Fruit fly (Drosophila melanogaster): ENCODE measurements around the gene CG46468.

- TF ChIP-seq pan (optimal IDR thresholded peaks at IDR 0.05), result no peak
- TF ChIP-seq psq (optimal IDR thresholded peaks at IDR 0.05), result no peak
- TF ChIP-seq CG8478 (optimal IDR thresholded peaks at IDR 0.05), result no peak
- TF ChIP-seq EcR (GFP tag; optimal IDR thresholded peaks at IDR 0.05), result no peak
- no peak for TF ChIP-seq Dll (optimal IDR thresholded peaks at IDR 0.05)
- TF ChIP-seq usp (GFP tag; optimal IDR thresholded peaks at IDR 0.05), result no peak
These were observed 66.3 kb downstream of the CG46468 start for dm6 chr2L:9498985-9499249.
